Worm (Caenorhabditis elegans): Measurements from ENCODE around the gene vep-2.
A peak's percentile ranks its signal among the peaks of the same experiment; 100 is the strongest.

The vep-2 gene

ce11 chrX:3628016-3628415, at the start of gene vep-2:
vep-2 (plus strand) TSS chrX:3628316.
- no peak for TF ChIP-seq W03F9.2 (tag; optimal IDR thresholded peaks at IDR 0.05)
- no peak for TF ChIP-seq dao-5 (tag; optimal IDR thresholded peaks at IDR 0.05)
- TF ChIP-seq him-1 (tag; optimal IDR thresholded peaks at IDR 0.05): no peak

ce11 chrX:3581813-3582212, 46.3 kb upstream of the vep-2 start:
- TF ChIP-seq him-1 (tag; optimal IDR thresholded peaks at IDR 0.05) (no peak), W03F9.2 (tag; optimal IDR thresholded peaks at IDR 0.05) (no peak), dao-5 (tag; optimal IDR thresholded peaks at IDR 0.05) (no peak)

- no peak for TF ChIP-seq W03F9.2 (tag; optimal IDR thresholded peaks at IDR 0.05)
- TF ChIP-seq dao-5 (tag; optimal IDR thresholded peaks at IDR 0.05): no peak
- no peak for TF ChIP-seq him-1 (tag; optimal IDR thresholded peaks at IDR 0.05)
Observed at ce11 chrX:3583436-3583835, 44.7 kb upstream of the vep-2 start.

- no peak for TF ChIP-seq him-1 (tag; optimal IDR thresholded peaks at IDR 0.05)
- TF ChIP-seq dao-5 (tag; optimal IDR thresholded peaks at IDR 0.05): no peak
Observed at ce11 chrX:3584481-3584880, 43.6 kb upstream of the vep-2 start.

- no peak for TF ChIP-seq him-1 (tag; optimal IDR thresholded peaks at IDR 0.05)
- no peak for TF ChIP-seq W03F9.2 (tag; optimal IDR thresholded peaks at IDR 0.05)
- no peak for TF ChIP-seq dao-5 (tag; optimal IDR thresholded peaks at IDR 0.05)
Observed at ce11 chrX:3585625-3586024, 42.5 kb upstream of the vep-2 start, which contains the start of gene T27A10.2. T27A10.2 (plus strand) TSS chrX:3585957.

ce11 chrX:3590510-3590909, 37.6 kb upstream of the vep-2 start:
- TF ChIP-seq him-1 (tag; optimal IDR thresholded peaks at IDR 0.05): no peak
- TF ChIP-seq dao-5 (tag; optimal IDR thresholded peaks at IDR 0.05): no peak
- TF ChIP-seq W03F9.2 (tag; optimal IDR thresholded peaks at IDR 0.05): no peak

- TF ChIP-seq W03F9.2 (tag; optimal IDR thresholded peaks at IDR 0.05) (no peak), him-1 (tag; optimal IDR thresholded peaks at IDR 0.05) (no peak), dao-5 (tag; optimal IDR thresholded peaks at IDR 0.05) (no peak)
Observed at ce11 chrX:3596303-3596772, 31.8 kb upstream of the vep-2 start, which contains the start of gene T27A10.6. T27A10.6 (minus strand) TSS chrX:3596353.

- TF ChIP-seq dao-5 (tag; optimal IDR thresholded peaks at IDR 0.05) (no peak), W03F9.2 (tag; optimal IDR thresholded peaks at IDR 0.05) (no peak), him-1 (tag; optimal IDR thresholded peaks at IDR 0.05) (no peak)
Observed at ce11 chrX:3596967-3597366, 31.1 kb upstream of the vep-2 start.

- TF ChIP-seq W03F9.2 (tag; optimal IDR thresholded peaks at IDR 0.05) (no peak), dao-5 (tag; optimal IDR thresholded peaks at IDR 0.05) (no peak), him-1 (tag; optimal IDR thresholded peaks at IDR 0.05) (no peak)
Observed at ce11 chrX:3599860-3600259, 28.3 kb upstream of the vep-2 start.

- TF ChIP-seq W03F9.2 (tag; optimal IDR thresholded peaks at IDR 0.05) (no peak), him-1 (tag; optimal IDR thresholded peaks at IDR 0.05) (no peak), dao-5 (tag; optimal IDR thresholded peaks at IDR 0.05) (no peak)
Observed at ce11 chrX:3600390-3600789, 27.7 kb upstream of the vep-2 start, which contains the start of gene cgr-1. cgr-1 (minus strand) TSS chrX:3600457.

ce11 chrX:3601531-3601930, 26.6 kb upstream of the vep-2 start, which contains the start of gene C18B2.3:
C18B2.3 (plus strand) TSS chrX:3601831.
- no peak for TF ChIP-seq dao-5 (tag; optimal IDR thresholded peaks at IDR 0.05)
- no peak for TF ChIP-seq W03F9.2 (tag; optimal IDR thresholded peaks at IDR 0.05)
- no peak for TF ChIP-seq him-1 (tag; optimal IDR thresholded peaks at IDR 0.05)

- TF ChIP-seq dao-5 (tag; optimal IDR thresholded peaks at IDR 0.05): no peak
- TF ChIP-seq him-1 (tag; optimal IDR thresholded peaks at IDR 0.05): no peak
- no peak for TF ChIP-seq W03F9.2 (tag; optimal IDR thresholded peaks at IDR 0.05)
Observed at ce11 chrX:3602622-3603021, 25.5 kb upstream of the vep-2 start.

ce11 chrX:3605727-3606126, 22.4 kb upstream of the vep-2 start, which contains the start of gene C18B2.4:
C18B2.4 (minus strand) TSS chrX:3605741.
- TF ChIP-seq W03F9.2 (tag; optimal IDR thresholded peaks at IDR 0.05) (peak; percentile 41), him-1 (tag; optimal IDR thresholded peaks at IDR 0.05) (no peak)

ce11 chrX:3610442-3610841, 17.7 kb upstream of the vep-2 start:
- TF ChIP-seq W03F9.2 (tag; optimal IDR thresholded peaks at IDR 0.05) (no peak), dao-5 (tag; optimal IDR thresholded peaks at IDR 0.05) (no peak), him-1 (tag; optimal IDR thresholded peaks at IDR 0.05) (no peak)

ce11 chrX:3611042-3611623, 17.0 kb upstream of the vep-2 start, which contains the start of gene C18B2.5:
C18B2.5 (minus strand) TSS chrX:3611092.
- no peak for TF ChIP-seq W03F9.2 (tag; optimal IDR thresholded peaks at IDR 0.05)
- no peak for TF ChIP-seq dao-5 (tag; optimal IDR thresholded peaks at IDR 0.05)
- no peak for TF ChIP-seq him-1 (tag; optimal IDR thresholded peaks at IDR 0.05)
